Fruit fly (Drosophila melanogaster) whole organism: ENCODE measurements around the gene CG8745.

ENCODE experiments used
- CG8478 ChIP-seq: fragments of >200 bp; optimal IDR thresholded peaks from 2 replicates; lab custom pipeline; 2018; ENCODE audit warnings: inconsistent platforms
- Dll ChIP-seq: fragments of >200 bp; optimal IDR thresholded peaks from 2 replicates; lab custom pipeline; 2017
- EcR ChIP-seq, 2 experiments: fragments of >200 bp; optimal IDR thresholded peaks; 2 replicates each; lab custom pipeline; 2017; ENCODE audit warnings: missing biosample characterization in 2 of 2, missing genetic modification characterization in 2 of 2, missing genetic modification reagents in 2 of 2
- pan ChIP-seq: fragments of >200 bp; optimal IDR thresholded peaks from 2 replicates; lab custom pipeline; 2017
- psq ChIP-seq: fragments of >200 bp; optimal IDR thresholded peaks from 2 replicates; lab custom pipeline; 2017
- usp ChIP-seq: fragments of >200 bp; optimal IDR thresholded peaks from 2 replicates; lab custom pipeline; 2017; ENCODE audit warnings: missing biosample characterization, missing genetic modification characterization, mixed read lengths

The CG8745 gene

dm6 chr3L:13881555-13881954 is 14.8 kb upstream of the CG8745 start:
- no peak for TF ChIP-seq usp (GFP tag; lab: Kevin White, UChicago)
- no peak for TF ChIP-seq CG8478
- TF ChIP-seq Dll (lab: Kevin White, UChicago) = no peak
- TF ChIP-seq EcR (GFP tag; optimal IDR thresholded peaks at IDR 0.05; lab: Kevin White, UChicago) = no peak
- no peak for TF ChIP-seq pan (lab: Kevin White, UChicago)
- TF ChIP-seq psq (lab: Kevin White, UChicago) = no peak

dm6 chr3L:13878729-13879128 is 12.0 kb upstream of the CG8745 start, which contains the start of gene CG13737:
Gene CG13737, plus strand, starts transcription at chr3L:13878994.
- TF ChIP-seq psq (lab: Kevin White, UChicago) = no peak
- no peak for TF ChIP-seq CG8478
- TF ChIP-seq pan (lab: Kevin White, UChicago) = no peak
- TF ChIP-seq usp (GFP tag; lab: Kevin White, UChicago) = no peak

dm6 chr3L:13877904-13878303 is 11.2 kb upstream of the CG8745 start:
- TF ChIP-seq EcR (GFP tag; optimal IDR thresholded peaks at IDR 0.05; lab: Kevin White, UChicago) (no peak), usp (GFP tag; lab: Kevin White, UChicago) (no peak), psq (lab: Kevin White, UChicago) (no peak), pan (lab: Kevin White, UChicago) (no peak), CG8478 (no peak), Dll (lab: Kevin White, UChicago) (no peak)

- TF ChIP-seq psq (lab: Kevin White, UChicago) (no peak), pan (lab: Kevin White, UChicago) (no peak), Dll (lab: Kevin White, UChicago) (no peak), EcR (GFP tag; optimal IDR thresholded peaks at IDR 0.05; lab: Kevin White, UChicago) (no peak), CG8478 (no peak), usp (GFP tag; lab: Kevin White, UChicago) (no peak)
Measured at dm6 chr3L:13876967-13877366, 10.3 kb upstream of the CG8745 start.

- TF ChIP-seq Dll (lab: Kevin White, UChicago) (no peak), CG8478 (no peak), psq (lab: Kevin White, UChicago) (no peak), usp (GFP tag; lab: Kevin White, UChicago) (no peak), EcR (GFP tag; optimal IDR thresholded peaks at IDR 0.05; lab: Kevin White, UChicago) (no peak), pan (lab: Kevin White, UChicago) (no peak)
Measured at dm6 chr3L:13866270-13866669, 435 bp downstream of the CG8745 start.

dm6 chr3L:13865484-13865883 is 1.2 kb downstream of the CG8745 start:
- TF ChIP-seq EcR (GFP tag; optimal IDR thresholded peaks at IDR 0.05; lab: Kevin White, UChicago) (no peak), usp (GFP tag; lab: Kevin White, UChicago) (no peak), Dll (lab: Kevin White, UChicago) (no peak), CG8478 (no peak), psq (lab: Kevin White, UChicago) (no peak), pan (lab: Kevin White, UChicago) (no peak)

dm6 chr3L:13864568-13864967 is 2.1 kb downstream of the CG8745 start:
- TF ChIP-seq psq (lab: Kevin White, UChicago) = no peak
- no peak for TF ChIP-seq usp (GFP tag; lab: Kevin White, UChicago)

- TF ChIP-seq pan (lab: Kevin White, UChicago) = no peak
- TF ChIP-seq Dll (lab: Kevin White, UChicago) = no peak
- TF ChIP-seq usp (GFP tag; lab: Kevin White, UChicago) = no peak
- no peak for TF ChIP-seq EcR (GFP tag; optimal IDR thresholded peaks at IDR 0.05; lab: Kevin White, UChicago)
- no peak for TF ChIP-seq CG8478
- TF ChIP-seq psq (lab: Kevin White, UChicago) = no peak
Measured at dm6 chr3L:13863365-13863775, 3.3 kb downstream of the CG8745 start.

dm6 chr3L:13862403-13862802 is 4.3 kb downstream of the CG8745 start:
- TF ChIP-seq usp (GFP tag; lab: Kevin White, UChicago) (no peak), psq (lab: Kevin White, UChicago) (no peak), CG8478 (no peak), Dll (lab: Kevin White, UChicago) (no peak), EcR (GFP tag; optimal IDR thresholded peaks at IDR 0.05; lab: Kevin White, UChicago) (no peak), pan (lab: Kevin White, UChicago) (no peak)

dm6 chr3L:13859688-13860373 is 6.9 kb downstream of the CG8745 start:
- no peak for TF ChIP-seq Dll (lab: Kevin White, UChicago)

dm6 chr3L:13845754-13846153 is 21.0 kb downstream of the CG8745 start, which contains the start of gene Hml:
Gene Hml, plus strand, starts transcription at chr3L:13846054.
- TF ChIP-seq CG8478 (no peak), usp (GFP tag; lab: Kevin White, UChicago) (no peak), Dll (lab: Kevin White, UChicago) (no peak), psq (lab: Kevin White, UChicago) (no peak), pan (lab: Kevin White, UChicago) (no peak), EcR (GFP tag; optimal IDR thresholded peaks at IDR 0.05; lab: Kevin White, UChicago) (no peak)

dm6 chr3L:13845292-13845691 is 21.4 kb downstream of the CG8745 start:
- TF ChIP-seq CG8478 = no peak
- no peak for TF ChIP-seq Dll (lab: Kevin White, UChicago)
- TF ChIP-seq EcR (GFP tag; optimal IDR thresholded peaks at IDR 0.05; lab: Kevin White, UChicago) = peak; percentile 88 to 94
- no peak for TF ChIP-seq usp (GFP tag; lab: Kevin White, UChicago)
